Worm (Caenorhabditis elegans) whole organism, L3 larva: ENCODE data around the gene gfat-1.

Experiments
- aly-2 ChIP-seq: fragments of 150-350 bp; optimal IDR thresholded peaks from 2 replicates; lab custom pipeline; 2014; ENCODE audit warnings: missing biosample characterization, missing genetic modification characterization
- ama-1 ChIP-seq: fragments of 150-350 bp; optimal IDR thresholded peaks from 2 replicates; lab custom pipeline; 2018
- ceh-9 ChIP-seq: sonication (generic microtip); optimal IDR thresholded peaks from 2 replicates; lab custom pipeline; 2018; ENCODE audit warnings: missing biosample characterization, missing genetic modification characterization
- egl-5 ChIP-seq: fragments of 150-350 bp; optimal IDR thresholded peaks from 2 replicates; lab custom pipeline; 2017; ENCODE audit warnings: missing biosample characterization, missing genetic modification reagents, missing genetic modification characterization, inconsistent platforms
- elt-1 ChIP-seq: fragments of 150-350 bp; optimal IDR thresholded peaks from 2 replicates; lab custom pipeline; 2014; ENCODE audit warnings: missing biosample characterization, missing genetic modification characterization
- fkh-10 ChIP-seq: sonication (generic microtip); optimal IDR thresholded peaks from 2 replicates; lab custom pipeline; 2017; ENCODE audit warnings: missing biosample characterization, missing genetic modification reagents, missing genetic modification characterization
- fos-1 ChIP-seq: fragments of 150-350 bp; optimal IDR thresholded peaks from 2 replicates; lab custom pipeline; 2014; ENCODE audit warnings: missing biosample characterization, missing genetic modification characterization
- hmg-11 ChIP-seq: sonication (generic microtip); optimal IDR thresholded peaks from 2 replicates; lab custom pipeline; 2016; ENCODE audit warnings: missing genetic modification characterization, missing compliant biosample characterization
- jun-1 ChIP-seq: fragments of 150-350 bp; optimal IDR thresholded peaks from 2 replicates; lab custom pipeline; 2014; ENCODE audit warnings: missing biosample characterization, missing genetic modification reagents, missing genetic modification characterization
- lin-15B ChIP-seq: fragments of 150-350 bp; optimal IDR thresholded peaks from 2 replicates; lab custom pipeline; 2014; ENCODE audit warnings: missing biosample characterization, missing genetic modification characterization
- mml-1 ChIP-seq: fragments of 150-350 bp; sonication (generic microtip); optimal IDR thresholded peaks from 3 replicates; lab custom pipeline; 2014; ENCODE audit warnings: missing biosample characterization, missing genetic modification characterization
- nhr-11 ChIP-seq: fragments of 150-350 bp; optimal IDR thresholded peaks from 2 replicates; lab custom pipeline; 2014; ENCODE audit warnings: missing biosample characterization, missing genetic modification characterization
- nhr-25 ChIP-seq: sonication (generic microtip); optimal IDR thresholded peaks from 2 replicates; lab custom pipeline; 2017; ENCODE audit warnings: missing biosample characterization, missing genetic modification characterization
- nhr-76 ChIP-seq: fragments of 150-350 bp; sonication (generic microtip); optimal IDR thresholded peaks from 5 replicates; lab custom pipeline; 2014; ENCODE audit warnings: missing biosample characterization, missing genetic modification characterization
- nhr-77 ChIP-seq: fragments of 150-350 bp; optimal IDR thresholded peaks from 2 replicates; lab custom pipeline; 2014; ENCODE audit warnings: missing biosample characterization, missing genetic modification characterization
- skn-1 ChIP-seq: fragments of 150-350 bp; optimal IDR thresholded peaks from 2 replicates; lab custom pipeline; 2014; ENCODE audit warnings: missing biosample characterization, missing genetic modification characterization
- snpc-4 ChIP-seq: fragments of 150-350 bp; optimal IDR thresholded peaks from 2 replicates; lab custom pipeline; 2014; ENCODE audit warnings: missing biosample characterization, missing genetic modification characterization
- unc-62 ChIP-seq: fragments of 150-350 bp; sonication (generic microtip); optimal IDR thresholded peaks from 4 replicates; lab custom pipeline; 2014; ENCODE audit warnings: missing biosample characterization, missing genetic modification reagents, missing genetic modification characterization
- ztf-11 ChIP-seq: fragments of 150-350 bp; optimal IDR thresholded peaks from 2 replicates; lab custom pipeline; 2014; ENCODE audit warnings: missing biosample characterization, missing genetic modification characterization

The gfat-1 gene

DNA sequence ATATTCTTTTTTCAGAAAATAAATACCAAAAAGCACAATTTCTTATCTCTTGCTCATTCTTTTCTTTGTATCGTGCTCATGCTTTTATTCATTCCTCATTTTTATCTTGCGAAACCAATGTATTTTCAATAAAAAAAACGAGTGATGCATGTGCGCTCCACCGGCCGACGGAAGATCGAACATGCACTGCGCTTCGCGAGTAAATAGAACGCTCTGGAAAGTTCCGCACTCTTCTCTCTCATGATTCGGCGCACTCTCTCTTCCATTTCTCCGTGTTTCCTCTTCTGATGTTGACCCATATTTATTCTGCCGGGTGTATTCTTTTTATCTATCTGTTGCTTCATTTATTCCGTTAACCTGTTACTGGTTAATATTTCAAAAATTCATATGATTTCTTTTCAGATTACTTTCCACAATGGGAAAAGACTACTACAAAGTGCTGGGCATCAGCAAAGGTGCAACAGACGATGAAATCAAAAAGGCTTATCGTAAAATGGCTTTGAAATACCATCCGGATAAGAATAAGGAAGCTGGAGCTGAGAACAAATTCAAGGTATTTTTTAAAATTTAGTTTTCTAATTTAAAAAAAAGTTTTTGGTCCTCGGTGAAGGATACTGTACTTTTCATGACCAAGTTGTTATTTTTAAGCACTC is 49.8 kb downstream of the gfat-1 start, which contains the start of gene dnj-13 (continued):
- TF ChIP-seq lin-15B (tag; lab: Kevin White, UChicago), result peak; percentile 92

DNA sequence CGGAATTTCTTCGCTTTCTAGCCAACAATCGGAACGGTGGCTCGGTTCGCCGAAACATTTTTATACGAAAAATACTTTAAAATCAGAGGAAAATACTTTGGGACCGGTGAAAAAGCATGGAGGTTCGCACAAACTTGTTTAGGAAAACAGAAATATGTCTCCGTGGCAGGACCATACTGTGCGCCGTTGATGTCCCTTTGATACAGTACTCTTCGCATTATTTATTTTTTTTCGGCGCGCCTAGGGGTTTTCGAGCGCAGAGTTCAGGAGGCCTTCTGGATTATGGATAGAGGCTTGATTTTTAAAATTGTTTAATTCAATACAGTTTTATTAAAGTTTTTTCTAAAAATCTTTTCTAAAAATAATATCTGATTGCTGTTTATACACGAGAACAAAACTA is 50.5 kb downstream of the gfat-1 start, which contains the start of gene F54D5.9:
Gene F54D5.9 (minus strand): TSS at position 115 of the 400 bp plus-strand sequence.
- TF ChIP-seq ama-1 (lab: Kevin White, UChicago) (peak; percentile 3), unc-62 (GFP tag; lab: Kevin White, UChicago) (no peak)
- TF ChIP-seq, all 47 proteins: peak for 1

DNA sequence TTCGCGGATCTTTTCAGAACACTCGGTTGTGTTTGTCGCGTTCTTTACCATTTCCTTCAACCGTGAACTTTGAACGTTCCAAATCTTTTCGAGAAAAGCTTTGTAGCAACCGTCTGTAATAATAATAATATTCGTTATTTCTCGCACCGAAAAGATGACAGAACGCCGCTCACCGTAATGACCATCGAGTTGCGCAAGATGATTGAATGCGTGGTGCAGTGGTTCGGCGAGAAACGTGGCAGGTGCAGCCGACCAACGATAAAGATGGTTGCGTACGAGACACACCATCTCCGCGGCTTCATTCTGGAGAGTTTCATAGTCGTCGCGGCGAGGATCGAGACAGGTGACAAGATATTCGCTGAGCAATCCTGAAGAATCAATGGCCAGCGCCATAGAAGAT is 52.3 kb downstream of the gfat-1 start:
- TF ChIP-seq nhr-25 (tag; lab: Kevin White, UChicago) (no peak), fkh-10 (GFP tag; lab: Kevin White, UChicago) (no peak), mml-1 (tag; lab: Kevin White, UChicago) (no peak), egl-5 (tag; lab: Kevin White, UChicago) (no peak), nhr-76 (no peak), nhr-11 (tag; lab: Kevin White, UChicago) (no peak), fos-1 (tag; lab: Kevin White, UChicago) (no peak), ceh-9 (tag; lab: Kevin White, UChicago) (no peak), hmg-11 (tag; lab: Kevin White, UChicago) (no peak), jun-1 (no peak), elt-1 (tag; lab: Kevin White, UChicago) (no peak), nhr-77 (no peak), snpc-4 (tag; lab: Kevin White, UChicago) (no peak), skn-1 (tag; lab: Kevin White, UChicago) (no peak), ztf-11 (tag; lab: Kevin White, UChicago) (no peak), aly-2 (tag; lab: Kevin White, UChicago) (no peak)
